Fruit fly (Drosophila melanogaster) whole organism, embryonic: ENCODE data around the gene wfs1.

Experiments
- Ada2b ChIP-seq: fragments of 200-800 bp; sonication (Bioruptor generic); IDR thresholded peaks from 2 replicates; pipeline ENCODE4 v1.3.6; 2022; ENCODE audit warnings: missing biosample characterization, missing genetic modification characterization
- Adf1 ChIP-seq: fragments of 200-800 bp; sonication (Bioruptor generic); IDR thresholded peaks from 2 replicates; pipeline ENCODE4 v1.3.6; 2022; ENCODE audit warnings: missing biosample characterization, missing genetic modification characterization
- CG12155 ChIP-seq: fragments of 200-800 bp; sonication (Bioruptor generic); optimal IDR thresholded peaks from 3 replicates; lab custom pipeline; 2016; ENCODE audit warnings: missing biosample characterization, missing genetic modification characterization
- CG13123 ChIP-seq: fragments of 200-800 bp; sonication (Bioruptor generic); optimal IDR thresholded peaks from 2 replicates; lab custom pipeline; 2016; ENCODE audit warnings: missing biosample characterization, missing genetic modification characterization
- CG14441 ChIP-seq: fragments of 200-800 bp; sonication (Bioruptor generic); IDR thresholded peaks from 2 replicates; pipeline ENCODE4 v1.3.6; 2022; ENCODE audit warnings: missing biosample characterization, missing genetic modification characterization
- CG15479 ChIP-seq: fragments of 200-800 bp; sonication (Bioruptor generic); optimal IDR thresholded peaks from 3 replicates; lab custom pipeline; 2019; ENCODE audit warnings: missing biosample characterization, mild to moderate bottlenecking, missing genetic modification characterization, moderate library complexity
- CG17802 ChIP-seq: fragments of 200-800 bp; sonication (Bioruptor generic); optimal IDR thresholded peaks from 2 replicates; lab custom pipeline; 2018; ENCODE audit warnings: missing biosample characterization, mild to moderate bottlenecking, missing genetic modification characterization, moderate library complexity
- CG17829 ChIP-seq: fragments of 200-800 bp; optimal IDR thresholded peaks from 2 replicates; lab custom pipeline; 2019; ENCODE audit warnings: missing biosample characterization, mild to moderate bottlenecking, missing genetic modification characterization, moderate library complexity
- CG2678 ChIP-seq: fragments of 200-800 bp; sonication (Bioruptor generic); optimal IDR thresholded peaks from 3 replicates; lab custom pipeline; 2019; ENCODE audit warnings: missing biosample characterization, mild to moderate bottlenecking, missing genetic modification characterization, moderate library complexity
- CG2875 ChIP-seq: fragments of 200-800 bp; sonication (Bioruptor generic); optimal IDR thresholded peaks from 2 replicates; lab custom pipeline; 2017; ENCODE audit warnings: missing biosample characterization, mild to moderate bottlenecking, missing genetic modification characterization, missing genetic modification reagents
- CG2889 ChIP-seq: fragments of 200-800 bp; sonication (Bioruptor generic); IDR thresholded peaks from 3 replicates; pipeline ENCODE4 v1.3.6; 2022; ENCODE audit warnings: missing biosample characterization, missing genetic modification characterization
- CG3838 ChIP-seq: fragments of 200-800 bp; sonication (Bioruptor generic); optimal IDR thresholded peaks from 3 replicates; lab custom pipeline; 2016; ENCODE audit warnings: missing biosample characterization, missing genetic modification characterization
- CG3995 ChIP-seq: fragments of 200-800 bp; sonication (Bioruptor generic); optimal IDR thresholded peaks from 3 replicates; lab custom pipeline; 2016; ENCODE audit warnings: missing biosample characterization, missing genetic modification characterization
- CG4854 ChIP-seq: fragments of 200-800 bp; sonication (Bioruptor generic); optimal IDR thresholded peaks from 2 replicates; lab custom pipeline; 2016; ENCODE audit warnings: missing biosample characterization, missing genetic modification characterization, inconsistent platforms
- CG6272 ChIP-seq: fragments of 200-800 bp; sonication (Bioruptor generic); IDR thresholded peaks from 2 replicates; pipeline ENCODE4 v1.3.6; 2022; ENCODE audit warnings: missing biosample characterization, missing genetic modification characterization
- CG7357 ChIP-seq: fragments of 200-800 bp; sonication (Bioruptor generic); IDR thresholded peaks from 3 replicates; pipeline ENCODE4 v1.3.6; 2022; ENCODE audit warnings: missing biosample characterization, missing genetic modification characterization
- CG7745 ChIP-seq: fragments of 200-800 bp; sonication (Bioruptor generic); optimal IDR thresholded peaks from 2 replicates; lab custom pipeline; 2018; ENCODE audit warnings: missing biosample characterization, mild to moderate bottlenecking, missing genetic modification characterization, moderate library complexity
- CG8924 ChIP-seq: fragments of 200-800 bp; optimal IDR thresholded peaks from 3 replicates; lab custom pipeline; 2019; ENCODE audit warnings: missing biosample characterization, mild to moderate bottlenecking, missing genetic modification characterization, moderate library complexity
- CG9797 ChIP-seq: fragments of 200-800 bp; sonication (Bioruptor generic); optimal IDR thresholded peaks from 3 replicates; lab custom pipeline; 2018; ENCODE audit warnings: missing biosample characterization, mild to moderate bottlenecking, missing genetic modification characterization
- Chrac-16 ChIP-seq: fragments of 200-800 bp; sonication (Bioruptor generic); optimal IDR thresholded peaks from 3 replicates; lab custom pipeline; 2016; ENCODE audit warnings: missing biosample characterization, missing genetic modification characterization
- D ChIP-seq, 2 experiments: fragments of 200-800 bp in 1 of 2; fragments of >200 bp in 1 of 2; sonication (Bioruptor generic) in 1 of 2; optimal IDR thresholded peaks; 2 replicates in 1 of 2; 3 replicates in 1 of 2; lab custom pipeline; 2017; ENCODE audit warnings: mild to moderate bottlenecking in 1 of 2, missing biosample characterization in 1 of 2, missing genetic modification characterization in 1 of 2, missing genetic modification reagents in 1 of 2
- ERR ChIP-seq: fragments of 200-800 bp; sonication (Bioruptor generic); optimal IDR thresholded peaks from 2 replicates; lab custom pipeline; 2016; ENCODE audit warnings: missing biosample characterization, missing genetic modification characterization
- Hsf ChIP-seq: fragments of 200-800 bp; sonication (Bioruptor generic); optimal IDR thresholded peaks from 3 replicates; lab custom pipeline; 2016; ENCODE audit warnings: missing biosample characterization, missing genetic modification characterization
- Nf-YA ChIP-seq: fragments of 200-800 bp; sonication (Bioruptor generic); IDR thresholded peaks from 2 replicates; pipeline ENCODE4 v1.3.6; 2022; ENCODE audit warnings: missing biosample characterization, missing genetic modification characterization
- Sin3A ChIP-seq: fragments of >200 bp; optimal IDR thresholded peaks from 2 replicates; lab custom pipeline; 2018
- Six4 ChIP-seq: fragments of 200-800 bp; sonication (Bioruptor generic); optimal IDR thresholded peaks from 2 replicates; lab custom pipeline; 2016; ENCODE audit warnings: missing biosample characterization, missing genetic modification characterization
- Trl ChIP-seq, 3 experiments: fragments of >200 bp in 2 of 3; fragments of 200-800 bp in 1 of 3; sonication (Bioruptor generic) in 1 of 3; optimal IDR thresholded peaks; 2 replicates in 1 of 3; 3 replicates in 2 of 3; lab custom pipeline; 2016 to 2017; ENCODE audit warnings: missing biosample characterization in 1 of 3, missing genetic modification characterization in 1 of 3
- YL-1 ChIP-seq: fragments of 200-800 bp; sonication (Bioruptor generic); optimal IDR thresholded peaks from 3 replicates; lab custom pipeline; 2017; ENCODE audit warnings: missing biosample characterization, mild to moderate bottlenecking, missing genetic modification characterization
- amos ChIP-seq: fragments of 200-800 bp; sonication (Bioruptor generic); IDR thresholded peaks from 2 replicates; pipeline ENCODE4 v1.3.6; 2022; ENCODE audit warnings: missing biosample characterization, missing genetic modification characterization; ENCODE audit not compliant: partially characterized antibody
- bab2 ChIP-seq: fragments of 200-800 bp; sonication (Bioruptor generic); optimal IDR thresholded peaks from 2 replicates; lab custom pipeline; 2016; ENCODE audit warnings: missing biosample characterization, missing genetic modification characterization
- crc ChIP-seq: fragments of 200-800 bp; sonication (Bioruptor generic); optimal IDR thresholded peaks from 2 replicates; lab custom pipeline; 2016; ENCODE audit warnings: missing biosample characterization, missing genetic modification characterization
- crol ChIP-seq: fragments of 200-800 bp; sonication (Bioruptor generic); IDR thresholded peaks from 2 replicates; pipeline ENCODE4 v1.3.6; 2022; ENCODE audit warnings: missing biosample characterization, missing genetic modification characterization
- cwo ChIP-seq: fragments of 200-800 bp; sonication (Bioruptor generic); optimal IDR thresholded peaks from 3 replicates; lab custom pipeline; 2017; ENCODE audit warnings: missing biosample characterization, missing genetic modification characterization, mild to moderate bottlenecking, moderate library complexity, missing genetic modification reagents
- dan ChIP-seq: fragments of 200-800 bp; sonication (Bioruptor generic); IDR thresholded peaks from 2 replicates; pipeline ENCODE4 v1.3.6; 2022; ENCODE audit warnings: missing biosample characterization, missing genetic modification characterization
- esg ChIP-seq: fragments of 200-800 bp; sonication (Bioruptor generic); conservative IDR thresholded peaks from 2 replicates; pipeline ENCODE4 v1.3.6; 2022; ENCODE audit warnings: missing biosample characterization, missing genetic modification characterization
- fru ChIP-seq: fragments of >200 bp; optimal IDR thresholded peaks from 2 replicates; lab custom pipeline; 2017
- gfzf ChIP-seq: fragments of 200-800 bp; sonication (Bioruptor generic); optimal IDR thresholded peaks from 2 replicates; lab custom pipeline; 2016; ENCODE audit warnings: missing biosample characterization, mild to moderate bottlenecking, missing genetic modification characterization, moderate library complexity
- gt ChIP-seq: fragments of 200-800 bp; sonication (Bioruptor generic); IDR thresholded peaks from 2 replicates; pipeline ENCODE4 v1.3.6; 2022; ENCODE audit warnings: missing biosample characterization, missing genetic modification characterization
- ham ChIP-seq: fragments of 200-800 bp; sonication (Bioruptor generic); IDR thresholded peaks from 2 replicates; pipeline ENCODE4 v1.3.6; 2022; ENCODE audit warnings: missing biosample characterization, missing genetic modification characterization
- lab ChIP-seq: fragments of 200-800 bp; sonication (Bioruptor generic); optimal IDR thresholded peaks from 3 replicates; lab custom pipeline; 2017; ENCODE audit warnings: missing biosample characterization, missing genetic modification characterization, mild to moderate bottlenecking, moderate library complexity, missing genetic modification reagents
- peb ChIP-seq: fragments of 200-800 bp; sonication (Bioruptor generic); IDR thresholded peaks from 2 replicates; pipeline ENCODE4 v1.3.6; 2022; ENCODE audit warnings: missing biosample characterization, missing genetic modification characterization
- pita ChIP-seq: fragments of 200-800 bp; sonication (Bioruptor generic); optimal IDR thresholded peaks from 2 replicates; lab custom pipeline; 2017; ENCODE audit warnings: missing biosample characterization, mild to moderate bottlenecking, missing genetic modification characterization
- pros ChIP-seq: fragments of 200-800 bp; sonication (Bioruptor generic); optimal IDR thresholded peaks from 3 replicates; lab custom pipeline; 2019; ENCODE audit warnings: missing biosample characterization, mild to moderate bottlenecking, missing genetic modification characterization, moderate library complexity
- sim ChIP-seq: fragments of 200-800 bp; sonication (Bioruptor generic); IDR thresholded peaks from 2 replicates; pipeline ENCODE4 v1.3.6; 2022; ENCODE audit warnings: missing biosample characterization, missing genetic modification characterization
- tap ChIP-seq: fragments of 200-800 bp; optimal IDR thresholded peaks from 3 replicates; lab custom pipeline; 2019; ENCODE audit warnings: missing biosample characterization, mild to moderate bottlenecking, missing genetic modification characterization, moderate library complexity
- usp ChIP-seq: fragments of >200 bp; optimal IDR thresholded peaks from 2 replicates; lab custom pipeline; 2017; ENCODE audit warnings: missing biosample characterization, missing genetic modification characterization
- vvl ChIP-seq: fragments of 200-800 bp; sonication (Bioruptor generic); IDR thresholded peaks from 2 replicates; pipeline ENCODE4 v1.3.6; 2022; ENCODE audit warnings: missing biosample characterization, missing genetic modification characterization
- wek ChIP-seq: fragments of 200-800 bp; sonication (Bioruptor generic); optimal IDR thresholded peaks from 3 replicates; lab custom pipeline; 2018; ENCODE audit warnings: missing biosample characterization, mild to moderate bottlenecking, missing genetic modification characterization, moderate library complexity

Gene wfs1

DNA sequence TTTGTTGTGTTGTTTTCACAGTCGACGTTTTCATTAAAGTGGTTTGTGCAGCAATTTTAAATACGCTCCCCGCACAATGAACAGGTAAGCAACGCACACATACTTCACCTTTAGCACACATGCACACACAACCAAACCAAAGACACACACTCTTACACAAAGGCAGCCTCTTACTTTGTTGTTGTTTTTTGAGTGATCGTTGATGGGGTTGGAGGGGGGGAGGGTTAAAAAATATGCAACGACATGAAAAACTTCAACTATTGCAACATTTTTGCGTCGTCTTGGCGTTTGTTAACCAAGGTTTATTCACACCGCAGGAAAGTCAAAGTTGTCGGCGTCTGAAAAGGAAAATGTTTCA lies 22.2 kb downstream of the wfs1 start (continued):
- no peak for TF ChIP-seq CG17829
- TF ChIP-seq CG7745: no peak
- TF ChIP-seq fru (lab: Kevin White, UChicago): no peak
- peak; percentile 42 for TF ChIP-seq crol (GFP tag; lab: Robert Waterston, UW)
- TF ChIP-seq Sin3A (lab: Kevin White, UChicago): no peak
- no peak for TF ChIP-seq CG14441
- no peak for TF ChIP-seq CG2889 (GFP tag; lab: Robert Waterston, UW)
- no peak for TF ChIP-seq usp (GFP tag; lab: Kevin White, UChicago)
- TF ChIP-seq, all 482 proteins: peak for 4

DNA sequence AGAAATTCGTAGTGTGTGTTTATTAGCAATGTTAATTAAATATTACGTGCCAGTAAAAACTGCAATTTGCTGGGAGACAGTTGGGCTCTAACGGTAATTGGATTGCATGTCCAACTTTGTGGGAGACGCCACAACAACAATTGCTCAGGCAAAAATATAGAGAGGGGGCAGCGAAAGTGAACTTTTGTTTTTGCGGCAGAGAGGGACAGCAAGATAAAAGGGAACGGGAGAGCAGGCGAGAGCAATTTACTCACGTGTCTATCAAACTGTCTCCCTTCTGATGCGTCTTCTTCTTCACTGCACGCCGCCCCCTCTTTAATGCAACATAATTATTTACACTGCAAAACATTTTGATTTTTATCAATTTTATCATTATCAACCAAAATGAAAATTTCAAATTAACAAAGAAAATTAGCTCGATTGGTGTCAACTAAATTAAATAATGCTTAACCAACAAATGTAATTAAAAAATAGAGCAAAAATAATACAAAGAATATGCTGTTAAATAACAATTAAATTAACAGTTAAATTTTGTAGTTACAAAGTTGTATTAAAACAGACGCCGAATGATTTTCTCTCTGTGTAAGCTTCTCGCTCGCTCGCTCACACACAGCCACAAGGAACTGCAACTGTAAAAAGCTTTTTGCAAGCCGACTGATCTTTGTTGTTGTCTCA lies 22.8 kb downstream of the wfs1 start:
- TF ChIP-seq CG3838 (GFP tag; lab: Kevin White, UChicago) (peak; percentile 22), CG3995 (peak; percentile 7), cwo (GFP tag; lab: Kevin White, UChicago) (peak; percentile 73), Ada2b (peak; percentile 66), Six4 (GFP tag; lab: Kevin White, UChicago) (peak; percentile 83), esg (GFP tag; lab: Robert Waterston, UW) (peak; percentile 69), Hsf (GFP tag; lab: Kevin White, UChicago) (peak; percentile 72), CG2678 (tag; lab: Kevin White, UChicago) (peak; percentile 94), Trl (optimal IDR thresholded peaks at IDR 0.05; lab: Kevin White, UChicago) (peak; percentile 36 to 56), Trl (GFP tag; optimal IDR thresholded peaks at IDR 0.05; lab: Kevin White, UChicago) (peak; percentile 15), Adf1 (GFP tag; lab: Robert Waterston, UW) (no peak), ERR (GFP tag; lab: Kevin White, UChicago) (no peak), CG6272 (0 out of 2 replicates have a peak, but pooled peaks have one; percentile 45), tap (tag; lab: Kevin White, UChicago) (peak; percentile 92), CG12155 (peak; percentile 61), gt (GFP tag; lab: Robert Waterston, UW) (0 out of 2 replicates have a peak, but pooled peaks have one; percentile 52), CG13123 (peak; percentile 55), bab2 (peak; percentile 65), CG8924 (tag; lab: Kevin White, UChicago) (peak; percentile 91), CG9797 (GFP tag; lab: Kevin White, UChicago) (peak; percentile 6), peb (GFP tag; lab: Robert Waterston, UW) (peak; percentile 50; the same call in 1 of the 2 replicates), pita (GFP tag; lab: Kevin White, UChicago) (no peak), amos (GFP tag; lab: Robert Waterston, UW) (no peak), wek (GFP tag; lab: Kevin White, UChicago) (no peak), CG7745 (no peak), Sin3A (lab: Kevin White, UChicago) (no peak), YL-1 (GFP tag; lab: Kevin White, UChicago) (no peak), sim (GFP tag; lab: Robert Waterston, UW) (0 out of 2 replicates have a peak, but pooled peaks have one; percentile 20), ham (GFP tag; lab: Robert Waterston, UW) (no peak), vvl (GFP tag; lab: Robert Waterston, UW) (peak; percentile 79), lab (peak; percentile 79), CG17802 (tag; lab: Kevin White, UChicago) (peak; percentile 64), CG15479 (GFP tag; lab: Kevin White, UChicago) (no peak), CG4854 (GFP tag; lab: Kevin White, UChicago) (no peak), crc (peak; percentile 40), CG17829 (peak; percentile 79), Chrac-16 (GFP tag; lab: Kevin White, UChicago) (peak; percentile 62), gfzf (no peak), CG7357 (GFP tag; lab: Robert Waterston, UW) (no peak), CG2875 (GFP tag; lab: Kevin White, UChicago) (peak; percentile 65), D (optimal IDR thresholded peaks at IDR 0.05; lab: Kevin White, UChicago) (no peak), D (GFP tag; optimal IDR thresholded peaks at IDR 0.05; lab: Kevin White, UChicago) (peak; percentile 87), Nf-YA (GFP tag; lab: Robert Waterston, UW) (peak; percentile 64), dan (no peak; the same call in 1 of the 2 replicates), pros (GFP tag; lab: Kevin White, UChicago) (peak; percentile 30)
